Worm (Caenorhabditis elegans) whole organism, late embryonic: ENCODE results near the gene oxi-1.

ENCODE experiments used
- ceh-18 ChIP-seq: sonication (generic microtip); optimal IDR thresholded peaks from 2 replicates; lab custom pipeline; 2016; ENCODE audit warnings: missing genetic modification characterization, missing compliant biosample characterization
- ceh-31 ChIP-seq: sonication (generic microtip); optimal IDR thresholded peaks from 2 replicates; lab custom pipeline; 2016; ENCODE audit warnings: missing genetic modification characterization, missing compliant biosample characterization
- ceh-9 ChIP-seq: sonication (generic microtip); optimal IDR thresholded peaks from 2 replicates; lab custom pipeline; 2016; ENCODE audit warnings: mild to moderate bottlenecking, missing genetic modification characterization, inconsistent platforms, missing compliant biosample characterization
- ets-4 ChIP-seq: sonication (generic microtip); optimal IDR thresholded peaks from 2 replicates; lab custom pipeline; 2016; ENCODE audit warnings: missing genetic modification characterization, missing compliant biosample characterization
- rnt-1 ChIP-seq: sonication (generic microtip); optimal IDR thresholded peaks from 2 replicates; lab custom pipeline; 2016; ENCODE audit warnings: missing genetic modification characterization, missing compliant biosample characterization
- sdc-2 ChIP-seq: sonication (generic microtip); optimal IDR thresholded peaks from 2 replicates; lab custom pipeline; 2016; ENCODE audit warnings: missing genotype, missing genetic modification characterization, missing compliant biosample characterization
- tbx-7 ChIP-seq: sonication (generic microtip); optimal IDR thresholded peaks from 2 replicates; lab custom pipeline; 2016; ENCODE audit warnings: missing genotype, missing genetic modification characterization, missing compliant biosample characterization

ce11 chrIII:10844873-10845272 is 13.2 kb upstream of the oxi-1 start, which contains the start of gene pde-12:
- TF ChIP-seq ets-4 (tag; lab: Kevin White, UChicago) (no peak), rnt-1 (tag; lab: Kevin White, UChicago) (no peak), ceh-9 (tag; lab: Kevin White, UChicago) (no peak), sdc-2 (no peak), tbx-7 (tag; lab: Kevin White, UChicago) (no peak), ceh-31 (tag; lab: Kevin White, UChicago) (peak; percentile 22), ceh-18 (peak; percentile 29)
